Fruit fly (Drosophila melanogaster): ENCODE data around the gene CG31528.
A peak's percentile ranks its signal among the peaks of the same experiment; 100 is the strongest.

Gene CG31528

DNA sequence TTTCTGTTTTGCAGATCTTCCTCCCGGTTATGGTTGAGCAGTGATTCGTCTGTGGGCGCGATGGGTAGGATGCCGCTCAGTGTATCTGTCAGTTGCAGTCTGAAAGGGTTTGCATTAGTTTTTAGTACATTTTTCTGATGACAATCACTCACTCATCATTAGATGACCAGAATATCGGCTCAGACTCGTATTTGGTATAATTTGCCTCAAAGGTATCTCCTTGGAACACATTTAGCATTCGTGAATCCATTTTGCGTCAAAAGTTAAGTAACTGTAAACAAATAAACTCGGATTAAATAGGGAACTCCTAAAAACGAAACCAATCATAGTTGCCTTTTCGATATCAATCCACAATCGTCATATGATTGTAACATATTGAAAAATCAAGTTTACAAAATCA is 10.5 kb downstream of the CG31528 start, which contains the start of gene CG31525:
TSS of gene CG31525 (plus strand) at position 301 of the 400 bp plus-strand sequence.
- TF ChIP-seq CG8159 (tag; optimal IDR thresholded peaks at IDR 0.05) (no peak), CG34367 (tag; optimal IDR thresholded peaks at IDR 0.05) (no peak), CG15710 (tag; optimal IDR thresholded peaks at IDR 0.05) (no peak), Ets98B (GFP tag; IDR thresholded peaks at IDR 0.05) (no peak), CG10348 (GFP tag; IDR thresholded peaks at IDR 0.05) (no peak), CG12605 (GFP tag; IDR thresholded peaks at IDR 0.05) (no peak), CG14655 (GFP tag; optimal IDR thresholded peaks at IDR 0.05) (no peak), D1 (tag; optimal IDR thresholded peaks at IDR 0.05) (no peak), Snoo (tag; optimal IDR thresholded peaks at IDR 0.05) (no peak), gl (tag; optimal IDR thresholded peaks at IDR 0.05) (no peak), rn (GFP tag; IDR thresholded peaks at IDR 0.05) (no peak)

dm6 chr3R:4428585-4429464 is 12.6 kb downstream of the CG31528 start, which contains the start of gene srl:
Gene srl (minus strand): TSS chr3R:4429335.
- no peak for TF ChIP-seq CG13204 (GFP tag; optimal IDR thresholded peaks at IDR 0.05)
- 0 out of 2 replicates have a peak, but pooled peaks have one; percentile 14 for TF ChIP-seq CG32121 (GFP tag; IDR thresholded peaks at IDR 0.05)

DNA sequence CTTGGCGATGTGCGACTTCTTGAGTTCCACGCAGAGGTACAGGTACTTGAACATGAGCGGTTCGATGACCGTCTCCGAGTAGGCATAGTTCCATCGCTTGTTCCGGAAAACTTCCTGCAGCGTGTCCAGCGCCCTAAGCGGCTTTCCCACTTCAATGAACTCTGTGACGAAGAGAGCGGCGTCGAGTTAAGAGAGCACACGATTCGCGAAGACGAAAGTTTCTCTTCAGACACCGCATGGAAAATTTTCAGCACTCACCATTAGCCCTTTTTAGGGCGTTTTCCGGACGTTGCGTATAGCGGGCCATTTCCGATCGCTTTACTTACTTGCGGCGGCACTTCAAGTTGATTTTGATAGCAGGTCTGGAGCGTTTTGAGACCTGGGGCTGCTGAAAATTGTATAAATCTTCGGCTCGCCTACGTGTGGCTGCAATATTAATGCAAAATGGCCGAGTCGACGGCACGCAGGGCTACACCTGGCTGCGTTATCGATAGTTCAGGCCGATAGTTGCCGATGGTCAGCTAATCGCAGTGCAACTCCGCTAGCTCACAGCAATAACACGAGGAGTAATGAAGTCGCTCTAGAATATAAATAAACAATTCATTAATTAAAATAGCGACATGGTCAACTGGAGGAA is 17.3 kb downstream of the CG31528 start, which contains the start of the genes eIF3a and CG1074:
TSS of gene eIF3a (minus strand) at position 455 of the 637 bp plus-strand sequence.
TSS of gene CG1074 (plus strand) at position 525 of the 637 bp plus-strand sequence.
- TF ChIP-seq fd96Ca (GFP tag; IDR thresholded peaks at IDR 0.05) (peak; percentile 55; the same call in 2 of the 3 replicates), CG12605 (GFP tag; IDR thresholded peaks at IDR 0.05) (peak; percentile 14; the same call in 1 of the 2 replicates), CG13204 (GFP tag; optimal IDR thresholded peaks at IDR 0.05) (no peak), CG9948 (tag; optimal IDR thresholded peaks at IDR 0.05) (no peak), CG14655 (GFP tag; optimal IDR thresholded peaks at IDR 0.05) (no peak), EcR (GFP tag; optimal IDR thresholded peaks at IDR 0.05) (peak; percentile 76), D1 (tag; optimal IDR thresholded peaks at IDR 0.05) (no peak), CG17806 (tag; optimal IDR thresholded peaks at IDR 0.05) (no peak), rn (GFP tag; IDR thresholded peaks at IDR 0.05) (no peak), gl (tag; optimal IDR thresholded peaks at IDR 0.05) (peak; percentile 33), Snoo (tag; optimal IDR thresholded peaks at IDR 0.05) (peak; percentile 63), Ets98B (GFP tag; IDR thresholded peaks at IDR 0.05) (0 out of 2 replicates have a peak, but pooled peaks have one; percentile 48), CG15710 (tag; optimal IDR thresholded peaks at IDR 0.05) (peak; percentile 49), CG8301 (tag; optimal IDR thresholded peaks at IDR 0.05) (no peak), CG10348 (GFP tag; IDR thresholded peaks at IDR 0.05) (no peak), CG34367 (tag; optimal IDR thresholded peaks at IDR 0.05) (no peak), CG8159 (tag; optimal IDR thresholded peaks at IDR 0.05) (no peak), CG32121 (GFP tag; IDR thresholded peaks at IDR 0.05) (peak; percentile 44), Pif1B (GFP tag; optimal IDR thresholded peaks at IDR 0.05) (no peak), CG4496 (GFP tag; IDR thresholded peaks at IDR 0.05) (peak; percentile 65), Pif1A (GFP tag; optimal IDR thresholded peaks at IDR 0.05) (no peak)

DNA sequence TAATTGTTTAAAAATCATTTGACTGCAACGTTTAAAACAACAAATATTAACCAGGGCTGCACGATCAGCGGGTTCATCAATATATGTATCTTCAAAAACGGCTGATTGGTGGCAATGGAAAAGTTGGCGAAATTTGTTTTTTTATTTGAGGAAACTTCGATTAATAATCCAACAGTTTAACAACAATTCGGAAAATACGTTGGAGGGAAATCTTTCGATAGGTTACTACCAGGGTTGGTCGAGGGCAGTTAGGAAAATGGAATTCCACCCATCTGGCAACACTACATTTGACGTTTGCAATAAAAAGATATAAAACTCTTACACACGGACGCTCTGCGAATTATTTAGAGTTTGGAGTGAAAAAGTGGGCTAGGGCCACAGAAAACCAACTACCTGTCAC is 20.9 kb downstream of the CG31528 start, which contains the start of the genes Lipt2 and CG14650:
TSS of gene Lipt2 (minus strand) at position 217 of the 400 bp plus-strand sequence.
TSS of gene CG14650 (plus strand) at position 275 of the 400 bp plus-strand sequence.
- TF ChIP-seq CG13204 (GFP tag; optimal IDR thresholded peaks at IDR 0.05) (no peak), CG34367 (tag; optimal IDR thresholded peaks at IDR 0.05) (no peak), EcR (GFP tag; optimal IDR thresholded peaks at IDR 0.05) (no peak), CG8159 (tag; optimal IDR thresholded peaks at IDR 0.05) (no peak), CG32121 (GFP tag; IDR thresholded peaks at IDR 0.05) (no peak), CG14655 (GFP tag; optimal IDR thresholded peaks at IDR 0.05) (no peak), D1 (tag; optimal IDR thresholded peaks at IDR 0.05) (no peak), Ets98B (GFP tag; IDR thresholded peaks at IDR 0.05) (no peak), gl (tag; optimal IDR thresholded peaks at IDR 0.05) (no peak), CG12605 (GFP tag; IDR thresholded peaks at IDR 0.05) (no peak), CG9948 (tag; optimal IDR thresholded peaks at IDR 0.05) (no peak), CG17806 (tag; optimal IDR thresholded peaks at IDR 0.05) (peak; percentile 36), rn (GFP tag; IDR thresholded peaks at IDR 0.05) (0 out of 2 replicates have a peak, but pooled peaks have one; percentile 37), CG10348 (GFP tag; IDR thresholded peaks at IDR 0.05) (no peak), CG8301 (tag; optimal IDR thresholded peaks at IDR 0.05) (no peak), Snoo (tag; optimal IDR thresholded peaks at IDR 0.05) (no peak), fd96Ca (GFP tag; IDR thresholded peaks at IDR 0.05) (peak; percentile 34; the same call in 1 of the 3 replicates), Pif1A (GFP tag; optimal IDR thresholded peaks at IDR 0.05) (no peak), CG4496 (GFP tag; IDR thresholded peaks at IDR 0.05) (peak; percentile 45; the same call in 1 of the 3 replicates), Pif1B (GFP tag; optimal IDR thresholded peaks at IDR 0.05) (no peak), CG15710 (tag; optimal IDR thresholded peaks at IDR 0.05) (peak; percentile 51)

DNA sequence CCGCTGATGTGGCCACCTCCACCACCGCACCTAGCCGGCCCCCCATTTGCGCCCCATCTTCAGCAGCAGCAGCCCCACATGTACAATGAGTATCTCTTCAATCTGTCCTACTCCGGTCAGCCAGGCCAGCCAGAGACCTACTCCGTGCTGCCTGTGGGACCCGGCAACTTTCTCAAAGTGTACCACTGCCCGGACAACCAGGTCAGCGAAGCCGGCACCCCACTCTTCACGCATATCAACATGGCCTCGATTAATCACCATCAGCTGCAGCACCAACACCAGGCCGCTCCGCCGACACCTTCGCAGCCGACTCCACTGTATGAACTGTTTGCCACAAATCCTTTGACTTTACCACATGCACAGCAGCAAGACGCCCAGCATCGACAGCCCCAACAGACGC is 21.6 kb downstream of the CG31528 start:
- TF ChIP-seq CG32121 (GFP tag; IDR thresholded peaks at IDR 0.05), result no peak
- TF ChIP-seq CG12605 (GFP tag; IDR thresholded peaks at IDR 0.05), result no peak
- no peak for TF ChIP-seq gl (tag; optimal IDR thresholded peaks at IDR 0.05)
- no peak for TF ChIP-seq Pif1A (GFP tag; optimal IDR thresholded peaks at IDR 0.05)
- no peak for TF ChIP-seq CG14655 (GFP tag; optimal IDR thresholded peaks at IDR 0.05)
- no peak for TF ChIP-seq CG9948 (tag; optimal IDR thresholded peaks at IDR 0.05)
- no peak for TF ChIP-seq CG10348 (GFP tag; IDR thresholded peaks at IDR 0.05)
- TF ChIP-seq CG17806 (tag; optimal IDR thresholded peaks at IDR 0.05), result no peak
- TF ChIP-seq D1 (tag; optimal IDR thresholded peaks at IDR 0.05), result no peak
- TF ChIP-seq EcR (GFP tag; optimal IDR thresholded peaks at IDR 0.05), result no peak
- TF ChIP-seq Ets98B (GFP tag; IDR thresholded peaks at IDR 0.05), result no peak
- no peak for TF ChIP-seq CG15710 (tag; optimal IDR thresholded peaks at IDR 0.05)
- TF ChIP-seq fd96Ca (GFP tag; IDR thresholded peaks at IDR 0.05), result no peak
- no peak for TF ChIP-seq CG4496 (GFP tag; IDR thresholded peaks at IDR 0.05)
- TF ChIP-seq Snoo (tag; optimal IDR thresholded peaks at IDR 0.05), result no peak
- TF ChIP-seq CG34367 (tag; optimal IDR thresholded peaks at IDR 0.05), result no peak
- TF ChIP-seq Pif1B (GFP tag; optimal IDR thresholded peaks at IDR 0.05), result no peak

All from whole organism, pupa.